Worm (Caenorhabditis elegans) whole organism, L3 larva: ENCODE measurements around the gene C27H5.6.

Source experiments
- R02D3.7 ChIP-seq: fragments of 150-350 bp; optimal IDR thresholded peaks from 2 replicates; lab custom pipeline; 2014; ENCODE audit warnings: missing biosample characterization, missing genetic modification characterization
- ZK546.5 ChIP-seq: sonication (generic microtip); optimal IDR thresholded peaks from 2 replicates; lab custom pipeline; 2017; ENCODE audit warnings: missing biosample characterization, missing genetic modification characterization
- aly-2 ChIP-seq: fragments of 150-350 bp; optimal IDR thresholded peaks from 2 replicates; lab custom pipeline; 2014; ENCODE audit warnings: missing biosample characterization, missing genetic modification characterization
- ama-1 ChIP-seq: fragments of 150-350 bp; optimal IDR thresholded peaks from 2 replicates; lab custom pipeline; 2018
- ceh-16 ChIP-seq: sonication (generic microtip); optimal IDR thresholded peaks from 2 replicates; lab custom pipeline; 2017; ENCODE audit warnings: missing biosample characterization, missing genetic modification characterization
- ceh-28 ChIP-seq: fragments of 150-350 bp; optimal IDR thresholded peaks from 2 replicates; lab custom pipeline; 2014; ENCODE audit warnings: missing biosample characterization, missing genetic modification reagents, missing genetic modification characterization
- ceh-82 ChIP-seq: fragments of 150-350 bp; optimal IDR thresholded peaks from 2 replicates; lab custom pipeline; 2014; ENCODE audit warnings: missing biosample characterization, missing genetic modification characterization
- ceh-9 ChIP-seq: sonication (generic microtip); optimal IDR thresholded peaks from 2 replicates; lab custom pipeline; 2018; ENCODE audit warnings: missing biosample characterization, missing genetic modification characterization
- daf-12 ChIP-seq: fragments of 150-350 bp; optimal IDR thresholded peaks from 2 replicates; lab custom pipeline; 2014; ENCODE audit warnings: missing biosample characterization, missing genetic modification reagents, missing genetic modification characterization
- egl-27 ChIP-seq: sonication (generic microtip); optimal IDR thresholded peaks from 4 replicates; lab custom pipeline; 2017; ENCODE audit warnings: missing biosample characterization, missing genetic modification reagents, missing genetic modification characterization
- egl-5 ChIP-seq: fragments of 150-350 bp; optimal IDR thresholded peaks from 2 replicates; lab custom pipeline; 2017; ENCODE audit warnings: missing biosample characterization, missing genetic modification reagents, missing genetic modification characterization, inconsistent platforms
- elt-1 ChIP-seq: fragments of 150-350 bp; optimal IDR thresholded peaks from 2 replicates; lab custom pipeline; 2014; ENCODE audit warnings: missing biosample characterization, missing genetic modification characterization
- elt-2 ChIP-seq: sonication (generic microtip); optimal IDR thresholded peaks from 2 replicates; lab custom pipeline; 2016; ENCODE audit warnings: missing genetic modification reagents, mild to moderate bottlenecking, missing genetic modification characterization, missing compliant biosample characterization
- elt-3 ChIP-seq, 3 experiments: fragments of 150-350 bp in 1 of 3; sonication (generic microtip) in 2 of 3; optimal IDR thresholded peaks; 2 replicates in 2 of 3; 4 replicates in 1 of 3; lab custom pipeline; 2014 to 2017; ENCODE audit warnings: missing biosample characterization in 3 of 3, missing genetic modification characterization in 3 of 3
- eor-1 ChIP-seq, 2 experiments: fragments of 150-350 bp; optimal IDR thresholded peaks; 2 replicates each; lab custom pipeline; 2014 to 2018; ENCODE audit warnings: missing biosample characterization in 2 of 2, missing genetic modification characterization in 2 of 2
- fkh-10 ChIP-seq: sonication (generic microtip); optimal IDR thresholded peaks from 2 replicates; lab custom pipeline; 2017; ENCODE audit warnings: missing biosample characterization, missing genetic modification reagents, missing genetic modification characterization
- fkh-2 ChIP-seq: fragments of 150-350 bp; optimal IDR thresholded peaks from 2 replicates; lab custom pipeline; 2014; ENCODE audit warnings: missing biosample characterization, missing genetic modification reagents, missing genetic modification characterization
- fos-1 ChIP-seq: fragments of 150-350 bp; optimal IDR thresholded peaks from 2 replicates; lab custom pipeline; 2014; ENCODE audit warnings: missing biosample characterization, missing genetic modification characterization
- hmg-11 ChIP-seq: sonication (generic microtip); optimal IDR thresholded peaks from 2 replicates; lab custom pipeline; 2016; ENCODE audit warnings: missing genetic modification characterization, missing compliant biosample characterization
- jun-1 ChIP-seq: fragments of 150-350 bp; optimal IDR thresholded peaks from 2 replicates; lab custom pipeline; 2014; ENCODE audit warnings: missing biosample characterization, missing genetic modification reagents, missing genetic modification characterization
- lin-15B ChIP-seq: fragments of 150-350 bp; optimal IDR thresholded peaks from 2 replicates; lab custom pipeline; 2014; ENCODE audit warnings: missing biosample characterization, missing genetic modification characterization
- lin-39 ChIP-seq: fragments of 150-350 bp; optimal IDR thresholded peaks from 2 replicates; lab custom pipeline; 2018; ENCODE audit warnings: missing biosample characterization, missing genetic modification reagents, missing genetic modification characterization
- lsy-12 ChIP-seq: sonication (generic microtip); optimal IDR thresholded peaks from 2 replicates; lab custom pipeline; 2016; ENCODE audit warnings: mild to moderate bottlenecking, missing genetic modification characterization, missing compliant biosample characterization
- mdl-1 ChIP-seq: fragments of 150-350 bp; optimal IDR thresholded peaks from 2 replicates; lab custom pipeline; 2014; ENCODE audit warnings: missing biosample characterization, missing genetic modification characterization
- mml-1 ChIP-seq: fragments of 150-350 bp; sonication (generic microtip); optimal IDR thresholded peaks from 3 replicates; lab custom pipeline; 2014; ENCODE audit warnings: missing biosample characterization, missing genetic modification characterization
- nfya-1 ChIP-seq: sonication (generic microtip); optimal IDR thresholded peaks from 2 replicates; lab custom pipeline; 2017; ENCODE audit warnings: missing genetic modification characterization, mild to moderate bottlenecking, missing compliant biosample characterization, antibody characterized with exemption, moderate library complexity; ENCODE audit not compliant: insufficient read depth
- nhr-11 ChIP-seq: fragments of 150-350 bp; optimal IDR thresholded peaks from 2 replicates; lab custom pipeline; 2014; ENCODE audit warnings: missing biosample characterization, missing genetic modification characterization
- nhr-12 ChIP-seq: fragments of 150-350 bp; optimal IDR thresholded peaks from 2 replicates; lab custom pipeline; 2014; ENCODE audit warnings: missing biosample characterization, missing genetic modification characterization
- nhr-23 ChIP-seq: fragments of 150-350 bp; optimal IDR thresholded peaks from 2 replicates; lab custom pipeline; 2014; ENCODE audit warnings: missing biosample characterization, missing genetic modification reagents, missing genetic modification characterization
- nhr-237 ChIP-seq: fragments of 150-350 bp; optimal IDR thresholded peaks from 2 replicates; lab custom pipeline; 2014; ENCODE audit warnings: missing biosample characterization, missing genetic modification characterization
- nhr-25 ChIP-seq: sonication (generic microtip); optimal IDR thresholded peaks from 2 replicates; lab custom pipeline; 2017; ENCODE audit warnings: missing biosample characterization, missing genetic modification characterization
- nhr-28 ChIP-seq: fragments of 150-350 bp; optimal IDR thresholded peaks from 2 replicates; lab custom pipeline; 2014; ENCODE audit warnings: missing biosample characterization, missing genetic modification characterization
- nhr-43 ChIP-seq: sonication (generic microtip); optimal IDR thresholded peaks from 2 replicates; lab custom pipeline; 2016; ENCODE audit warnings: mild to moderate bottlenecking, missing genetic modification characterization, missing compliant biosample characterization; ENCODE audit not compliant: poor library complexity, severe bottlenecking
- nhr-67 ChIP-seq: fragments of 150-350 bp; optimal IDR thresholded peaks from 2 replicates; lab custom pipeline; 2014; ENCODE audit warnings: missing biosample characterization, missing genetic modification characterization
- nhr-76 ChIP-seq: fragments of 150-350 bp; sonication (generic microtip); optimal IDR thresholded peaks from 5 replicates; lab custom pipeline; 2014; ENCODE audit warnings: missing biosample characterization, missing genetic modification characterization
- nhr-77 ChIP-seq: fragments of 150-350 bp; optimal IDR thresholded peaks from 2 replicates; lab custom pipeline; 2014; ENCODE audit warnings: missing biosample characterization, missing genetic modification characterization
- pha-4 ChIP-seq: fragments of 150-350 bp; optimal IDR thresholded peaks from 2 replicates; lab custom pipeline; 2014; ENCODE audit warnings: missing biosample characterization, missing genetic modification reagents, missing genetic modification characterization
- pqm-1 ChIP-seq: fragments of 150-350 bp; optimal IDR thresholded peaks from 2 replicates; lab custom pipeline; 2017; ENCODE audit warnings: missing biosample characterization, missing genetic modification characterization, inconsistent platforms
- sea-2 ChIP-seq: fragments of 150-350 bp; sonication (generic microtip); optimal IDR thresholded peaks from 4 replicates; lab custom pipeline; 2014; ENCODE audit warnings: missing biosample characterization, missing genetic modification reagents, missing genetic modification characterization
- skn-1 ChIP-seq: fragments of 150-350 bp; optimal IDR thresholded peaks from 2 replicates; lab custom pipeline; 2014; ENCODE audit warnings: missing biosample characterization, missing genetic modification characterization
- snpc-4 ChIP-seq: fragments of 150-350 bp; optimal IDR thresholded peaks from 2 replicates; lab custom pipeline; 2014; ENCODE audit warnings: missing biosample characterization, missing genetic modification characterization
- tbx-2 ChIP-seq: sonication (generic microtip); optimal IDR thresholded peaks from 2 replicates; lab custom pipeline; 2016; ENCODE audit warnings: mild to moderate bottlenecking, missing genetic modification characterization, missing compliant biosample characterization
- unc-39 ChIP-seq: sonication (generic microtip); optimal IDR thresholded peaks from 4 replicates; lab custom pipeline; 2017; ENCODE audit warnings: missing biosample characterization, missing genetic modification characterization
- unc-62 ChIP-seq: fragments of 150-350 bp; sonication (generic microtip); optimal IDR thresholded peaks from 4 replicates; lab custom pipeline; 2014; ENCODE audit warnings: missing biosample characterization, missing genetic modification reagents, missing genetic modification characterization
- zag-1 ChIP-seq: fragments of 150-350 bp; optimal IDR thresholded peaks from 2 replicates; lab custom pipeline; 2014; ENCODE audit warnings: missing biosample characterization, missing genetic modification characterization
- ztf-11 ChIP-seq: fragments of 150-350 bp; optimal IDR thresholded peaks from 2 replicates; lab custom pipeline; 2014; ENCODE audit warnings: missing biosample characterization, missing genetic modification characterization
- ztf-4 ChIP-seq: fragments of 150-350 bp; optimal IDR thresholded peaks from 2 replicates; lab custom pipeline; 2014; ENCODE audit warnings: missing biosample characterization, missing genetic modification characterization

Gene C27H5.6

ce11 chrII:7203110-7203509 is 16.1 kb upstream of the C27H5.6 start, which contains the start of gene srd-56:
Gene srd-56 (minus strand): TSS chrII:7203210.
- TF ChIP-seq nhr-11 (tag; lab: Kevin White, UChicago) (no peak), mdl-1 (tag; lab: Kevin White, UChicago) (no peak), ceh-28 (tag; lab: Kevin White, UChicago) (no peak), nhr-12 (tag; lab: Kevin White, UChicago) (no peak), elt-1 (tag; lab: Kevin White, UChicago) (no peak)
- TF ChIP-seq, all 47 proteins: peak for 0

- TF ChIP-seq nfya-1 (tag; lab: Kevin White, UChicago): peak; percentile 67
- peak; percentile 34 for TF ChIP-seq nhr-23
- TF ChIP-seq nhr-77 (tag; lab: Kevin White, UChicago): no peak
- no peak for TF ChIP-seq zag-1 (tag; lab: Kevin White, UChicago)
- TF ChIP-seq ceh-82 (tag; lab: Kevin White, UChicago): peak; percentile 33
- no peak for TF ChIP-seq nhr-67 (tag; lab: Kevin White, UChicago)
- no peak for TF ChIP-seq ama-1
- no peak for TF ChIP-seq unc-39
- TF ChIP-seq egl-27 (tag; lab: Kevin White, UChicago): no peak
- no peak for TF ChIP-seq hmg-11 (tag; lab: Kevin White, UChicago)
- TF ChIP-seq ceh-9 (tag; lab: Kevin White, UChicago): no peak
- no peak for TF ChIP-seq mdl-1 (tag; lab: Kevin White, UChicago)
- TF ChIP-seq ztf-4 (tag; lab: Kevin White, UChicago): no peak
- TF ChIP-seq nhr-12 (tag; lab: Kevin White, UChicago): no peak
- peak; percentile 99 for TF ChIP-seq snpc-4 (tag; lab: Kevin White, UChicago)
- TF ChIP-seq elt-2 (tag; lab: Kevin White, UChicago): peak; percentile 41
- no peak for TF ChIP-seq ztf-11 (tag; lab: Kevin White, UChicago)
- no peak for TF ChIP-seq mml-1 (tag; lab: Kevin White, UChicago)
- TF ChIP-seq eor-1 (tag; optimal IDR thresholded peaks at IDR 0.05; lab: Kevin White, UChicago): no peak
- TF ChIP-seq fkh-2 (tag; lab: Kevin White, UChicago): no peak
- TF ChIP-seq sea-2 (GFP tag; lab: Kevin White, UChicago): peak; percentile 24
- no peak for TF ChIP-seq nhr-11 (tag; lab: Kevin White, UChicago)
- TF ChIP-seq fkh-10 (GFP tag; lab: Kevin White, UChicago): no peak
- no peak for TF ChIP-seq jun-1
- peak; percentile 78 for TF ChIP-seq nhr-43 (tag; lab: Kevin White, UChicago)
- no peak for TF ChIP-seq pqm-1 (tag; lab: Kevin White, UChicago)
- no peak for TF ChIP-seq lin-15B (tag; lab: Kevin White, UChicago)
- peak; percentile 76 for TF ChIP-seq lsy-12 (tag; lab: Kevin White, UChicago)
- TF ChIP-seq ceh-28 (tag; lab: Kevin White, UChicago): no peak
- TF ChIP-seq elt-1 (tag; lab: Kevin White, UChicago): no peak
- TF ChIP-seq nhr-76 (tag; lab: Kevin White, UChicago): no peak
- no peak for TF ChIP-seq ceh-16 (tag; lab: Kevin White, UChicago)
- TF ChIP-seq tbx-2: peak; percentile 78
- peak; percentile 66 for TF ChIP-seq lin-39
- TF ChIP-seq ZK546.5 (tag; lab: Kevin White, UChicago): no peak
- TF ChIP-seq aly-2: no peak
- peak; percentile 46 for TF ChIP-seq pha-4 (tag; lab: Kevin White, UChicago)
- TF ChIP-seq egl-5 (tag; lab: Kevin White, UChicago): no peak
- peak in 1 of 3 experiments; percentile 42 for TF ChIP-seq elt-3 (tag; optimal IDR thresholded peaks at IDR 0.05; lab: Kevin White, UChicago)
- TF ChIP-seq fos-1 (tag; lab: Kevin White, UChicago): no peak
- peak; percentile 83 for TF ChIP-seq nhr-25 (tag; lab: Kevin White, UChicago)
- no peak for TF ChIP-seq skn-1 (tag; lab: Kevin White, UChicago)
- TF ChIP-seq daf-12: no peak
- TF ChIP-seq R02D3.7 (tag; lab: Kevin White, UChicago): peak; percentile 56
- TF ChIP-seq nhr-28 (tag; lab: Kevin White, UChicago): no peak
- no peak for TF ChIP-seq unc-62 (GFP tag; lab: Kevin White, UChicago)
- no peak for TF ChIP-seq nhr-237 (tag; lab: Kevin White, UChicago)
Observed at ce11 chrII:7200051-7200599, 13.1 kb upstream of the C27H5.6 start, which contains the start of gene pcrg-1. Gene pcrg-1 (plus strand): TSS chrII:7200549.
